Worm (Caenorhabditis elegans) whole organism, young adult: ENCODE measurements around the gene faah-3.
A peak's percentile ranks its signal among the peaks of the same experiment; 100 is the strongest.

ENCODE experiments used
- B0261.1 ChIP-seq: sonication (generic microtip); optimal IDR thresholded peaks from 2 replicates; lab custom pipeline; 2016; ENCODE audit warnings: mild to moderate bottlenecking, missing genetic modification characterization, moderate library complexity, missing compliant biosample characterization
- F10E7.11 ChIP-seq: sonication (generic microtip); optimal IDR thresholded peaks from 2 replicates; lab custom pipeline; 2017; ENCODE audit warnings: mild to moderate bottlenecking, missing genetic modification characterization, moderate library complexity, missing compliant biosample characterization
- F33H1.4 ChIP-seq: fragments of 200-800 bp; sonication (Bioruptor generic); IDR thresholded peaks from 2 replicates; pipeline ENCODE4 v1.3.6; 2022; ENCODE audit warnings: missing genetic modification reagents, missing genetic modification characterization, missing compliant biosample characterization
- F37B4.10 ChIP-seq: fragments of 200-800 bp; sonication (Bioruptor generic); IDR thresholded peaks from 2 replicates; pipeline ENCODE4 v1.3.6; 2022; ENCODE audit warnings: missing genetic modification characterization, missing compliant biosample characterization
- F49E8.2 ChIP-seq: sonication (generic microtip); optimal IDR thresholded peaks from 3 replicates; lab custom pipeline; 2017; ENCODE audit warnings: missing genetic modification characterization, mild to moderate bottlenecking, missing compliant biosample characterization, antibody characterized with exemption, moderate library complexity; ENCODE audit not compliant: insufficient read depth
- K12H6.12 ChIP-seq: fragments of 200-800 bp; sonication (Bioruptor generic); optimal IDR thresholded peaks from 2 replicates; lab custom pipeline; 2018; ENCODE audit warnings: mild to moderate bottlenecking, missing genetic modification characterization, missing compliant biosample characterization
- T26A5.8 ChIP-seq: sonication (generic microtip); optimal IDR thresholded peaks from 2 replicates; lab custom pipeline; 2016; ENCODE audit warnings: missing genetic modification characterization, missing compliant biosample characterization
- Y53G8AR.9 ChIP-seq: fragments of 200-800 bp; sonication (Bioruptor generic); conservative IDR thresholded peaks from 2 replicates; pipeline ENCODE4 v1.3.6; 2022; ENCODE audit warnings: missing genetic modification reagents, missing genetic modification characterization, missing compliant biosample characterization
- ZK185.1 ChIP-seq: sonication (generic microtip); optimal IDR thresholded peaks from 2 replicates; lab custom pipeline; 2016; ENCODE audit warnings: mild to moderate bottlenecking, missing genetic modification characterization, missing compliant biosample characterization; ENCODE audit not compliant: poor library complexity, severe bottlenecking
- akir-1 ChIP-seq: fragments of 200-800 bp; sonication (Bioruptor generic); optimal IDR thresholded peaks from 2 replicates; lab custom pipeline; 2018; ENCODE audit warnings: mild to moderate bottlenecking, missing genetic modification characterization, moderate library complexity, missing compliant biosample characterization
- aptf-3 ChIP-seq: fragments of 200-800 bp; sonication (Bioruptor generic); IDR thresholded peaks from 2 replicates; pipeline ENCODE4 v1.3.6; 2022; ENCODE audit warnings: missing genetic modification characterization, missing compliant biosample characterization
- athp-1 ChIP-seq: sonication (generic microtip); optimal IDR thresholded peaks from 2 replicates; lab custom pipeline; 2017; ENCODE audit warnings: mild to moderate bottlenecking, missing genetic modification characterization, missing compliant biosample characterization
- attf-5 ChIP-seq: fragments of 200-800 bp; sonication (Bioruptor generic); optimal IDR thresholded peaks from 2 replicates; lab custom pipeline; 2018; ENCODE audit warnings: mild to moderate bottlenecking, missing genetic modification characterization, missing compliant biosample characterization
- attf-6 ChIP-seq: fragments of 200-800 bp; sonication (Bioruptor generic); IDR thresholded peaks from 2 replicates; pipeline ENCODE4 v1.3.6; 2022; ENCODE audit warnings: missing genetic modification reagents, missing genetic modification characterization, missing compliant biosample characterization
- ceh-27 ChIP-seq: fragments of 200-800 bp; sonication (Bioruptor generic); optimal IDR thresholded peaks from 2 replicates; lab custom pipeline; 2018; ENCODE audit warnings: mild to moderate bottlenecking, missing genetic modification characterization, moderate library complexity, missing compliant biosample characterization
- ceh-40 ChIP-seq: fragments of 200-800 bp; sonication (Bioruptor generic); IDR thresholded peaks from 2 replicates; pipeline ENCODE4 v1.3.6; 2022; ENCODE audit warnings: missing genetic modification characterization, missing compliant biosample characterization
- chd-7 ChIP-seq: sonication (generic microtip); optimal IDR thresholded peaks from 2 replicates; lab custom pipeline; 2016; ENCODE audit warnings: mild to moderate bottlenecking, missing genetic modification characterization, moderate library complexity, missing compliant biosample characterization
- die-1 ChIP-seq: sonication (generic microtip); optimal IDR thresholded peaks from 2 replicates; lab custom pipeline; 2016; ENCODE audit warnings: missing genotype, mild to moderate bottlenecking, missing genetic modification characterization, missing compliant biosample characterization
- dpl-1 ChIP-seq: fragments of 150-350 bp; optimal IDR thresholded peaks from 2 replicates; lab custom pipeline; 2014; ENCODE audit warnings: missing biosample characterization, missing genetic modification reagents, missing genetic modification characterization
- efl-1 ChIP-seq: fragments of 150-350 bp; optimal IDR thresholded peaks from 2 replicates; lab custom pipeline; 2014; ENCODE audit warnings: missing biosample characterization, missing genetic modification reagents, missing genetic modification characterization
- egl-18 ChIP-seq: fragments of 200-800 bp; sonication (Bioruptor generic); IDR thresholded peaks from 2 replicates; pipeline ENCODE4 v1.3.6; 2022; ENCODE audit warnings: missing genetic modification reagents, missing genetic modification characterization, missing compliant biosample characterization
- egl-44 ChIP-seq: fragments of 200-800 bp; sonication (Bioruptor generic); IDR thresholded peaks from 2 replicates; pipeline ENCODE4 v1.3.6; 2022; ENCODE audit warnings: missing genetic modification reagents, missing genetic modification characterization, missing compliant biosample characterization
- egrh-3 ChIP-seq: fragments of 200-800 bp; sonication (Bioruptor generic); IDR thresholded peaks from 2 replicates; pipeline ENCODE4 v1.3.6; 2022; ENCODE audit warnings: missing genetic modification reagents, missing genetic modification characterization, missing compliant biosample characterization
- ekl-4 ChIP-seq: fragments of 200-800 bp; sonication (Bioruptor generic); IDR thresholded peaks from 2 replicates; pipeline ENCODE4 v1.3.6; 2022; ENCODE audit warnings: missing genetic modification reagents, missing genetic modification characterization, missing compliant biosample characterization
- hlh-12 ChIP-seq: sonication (generic microtip); optimal IDR thresholded peaks from 2 replicates; lab custom pipeline; 2016; ENCODE audit warnings: missing genetic modification characterization, missing compliant biosample characterization
- hlh-26 ChIP-seq: fragments of 200-800 bp; sonication (Bioruptor generic); conservative IDR thresholded peaks from 2 replicates; pipeline ENCODE4 v1.3.6; 2022; ENCODE audit warnings: missing genetic modification reagents, missing genetic modification characterization, missing compliant biosample characterization
- hrde-1 ChIP-seq: sonication (generic microtip); optimal IDR thresholded peaks from 2 replicates; lab custom pipeline; 2016; ENCODE audit warnings: missing genetic modification characterization, mild to moderate bottlenecking, missing compliant biosample characterization, moderate library complexity, missing genotype, missing genetic modification reagents, borderline replicate concordance
- let-526 ChIP-seq: fragments of 200-800 bp; sonication (Bioruptor generic); IDR thresholded peaks from 2 replicates; pipeline ENCODE4 v1.3.6; 2022; ENCODE audit warnings: missing genetic modification reagents, missing genetic modification characterization, missing compliant biosample characterization
- lin-35 ChIP-seq, 3 experiments: fragments of 150-350 bp in 2 of 3; sonication (generic microtip) in 1 of 3; optimal IDR thresholded peaks; 2 replicates each; lab custom pipeline; 2014 to 2018; ENCODE audit warnings: missing biosample characterization in 3 of 3, missing genetic modification characterization in 3 of 3, missing genetic modification reagents in 3 of 3
- lin-54 ChIP-seq: fragments of 200-800 bp; sonication (Bioruptor generic); optimal IDR thresholded peaks from 2 replicates; lab custom pipeline; 2018; ENCODE audit warnings: mild to moderate bottlenecking, missing genetic modification characterization, missing compliant biosample characterization
- madf-6 ChIP-seq: fragments of 200-800 bp; sonication (Bioruptor generic); IDR thresholded peaks from 2 replicates; pipeline ENCODE4 v1.3.6; 2022; ENCODE audit warnings: missing genetic modification reagents, missing genetic modification characterization, missing compliant biosample characterization
- madf-8 ChIP-seq: fragments of 200-800 bp; sonication (Bioruptor generic); conservative IDR thresholded peaks from 2 replicates; pipeline ENCODE4 v1.3.6; 2022; ENCODE audit warnings: missing genetic modification reagents, missing genetic modification characterization, missing compliant biosample characterization
- mel-28 ChIP-seq: sonication (generic microtip); optimal IDR thresholded peaks from 2 replicates; lab custom pipeline; 2016; ENCODE audit warnings: borderline replicate concordance, mild to moderate bottlenecking, missing genetic modification characterization, missing compliant biosample characterization
- nfya-1 ChIP-seq: sonication (generic microtip); optimal IDR thresholded peaks from 2 replicates; lab custom pipeline; 2017; ENCODE audit warnings: antibody characterized with exemption, missing compliant biosample characterization, missing genetic modification characterization, borderline replicate concordance; ENCODE audit not compliant: insufficient read depth
- nhr-179 ChIP-seq: sonication (generic microtip); optimal IDR thresholded peaks from 2 replicates; lab custom pipeline; 2016; ENCODE audit warnings: mild to moderate bottlenecking, missing genetic modification characterization, missing compliant biosample characterization
- nhr-80 ChIP-seq: sonication (generic microtip); optimal IDR thresholded peaks from 2 replicates; lab custom pipeline; 2016; ENCODE audit warnings: missing genetic modification characterization, missing compliant biosample characterization
- pbrm-1 ChIP-seq: fragments of 200-800 bp; sonication (Bioruptor generic); IDR thresholded peaks from 2 replicates; pipeline ENCODE4 v1.3.6; 2022; ENCODE audit warnings: missing genetic modification reagents, missing genetic modification characterization, missing compliant biosample characterization
- rec-8 ChIP-seq, 2 experiments: sonication (generic microtip); optimal IDR thresholded peaks; 2 replicates each; lab custom pipeline; 2016; ENCODE audit warnings: mild to moderate bottlenecking in 2 of 2, missing genetic modification characterization in 2 of 2, missing genetic modification reagents in 2 of 2, missing genotype in 2 of 2, missing biosample characterization in 1 of 2, missing compliant biosample characterization in 1 of 2, moderate library complexity in 1 of 2
- sea-2 ChIP-seq: fragments of 200-800 bp; sonication (Bioruptor generic); IDR thresholded peaks from 2 replicates; pipeline ENCODE4 v1.3.6; 2022; ENCODE audit warnings: missing genetic modification characterization, missing compliant biosample characterization
- snpc-4 ChIP-seq, 5 experiments: fragments of 150-350 bp in 1 of 5; sonication (generic microtip) in 4 of 5; optimal IDR thresholded peaks; 2 replicates each; lab custom pipeline; 2014 to 2018; ENCODE audit warnings: missing genetic modification characterization in 5 of 5, missing biosample characterization in 3 of 5, antibody characterized with exemption in 2 of 5, mild to moderate bottlenecking in 2 of 5, missing compliant biosample characterization in 2 of 5, missing genotype in 2 of 5, moderate library complexity in 2 of 5, missing genetic modification reagents in 1 of 5
- sptf-2 ChIP-seq: fragments of 200-800 bp; sonication (Bioruptor generic); optimal IDR thresholded peaks from 2 replicates; lab custom pipeline; 2018; ENCODE audit warnings: mild to moderate bottlenecking, missing genetic modification characterization, missing compliant biosample characterization
- unc-130 ChIP-seq: sonication (generic microtip); optimal IDR thresholded peaks from 2 replicates; lab custom pipeline; 2016; ENCODE audit warnings: missing genetic modification reagents, missing genetic modification characterization, missing compliant biosample characterization
- ztf-18 ChIP-seq: sonication (generic microtip); optimal IDR thresholded peaks from 2 replicates; lab custom pipeline; 2016; ENCODE audit warnings: missing genotype, mild to moderate bottlenecking, missing genetic modification characterization, missing compliant biosample characterization
- ztf-28 ChIP-seq: fragments of 200-800 bp; sonication (Bioruptor generic); IDR thresholded peaks from 2 replicates; pipeline ENCODE4 v1.3.6; 2022; ENCODE audit warnings: missing genetic modification reagents, missing genetic modification characterization, missing compliant biosample characterization
- ztf-6 ChIP-seq: fragments of 200-800 bp; sonication (Bioruptor generic); IDR thresholded peaks from 2 replicates; pipeline ENCODE4 v1.3.6; 2022; ENCODE audit warnings: missing genetic modification reagents, missing genetic modification characterization, missing compliant biosample characterization

faah-3 gene

ce11 chrIV:945601-946000 lies at the start of gene faah-3:
TSS of gene faah-3 (minus strand) at chrIV:945653.
- TF ChIP-seq chd-7 (tag; lab: Kevin White, UChicago) = no peak
- peak; percentile 55 for TF ChIP-seq nhr-80

ce11 chrIV:991647-992400 lies 46.4 kb upstream of the faah-3 start, which contains the start of gene lep-2:
TSS of gene lep-2 (plus strand) at chrIV:992283.
- TF ChIP-seq ekl-4 (GFP tag; lab: Robert Waterston, UW) (no peak), madf-8 (GFP tag; lab: Robert Waterston, UW) (no peak), dpl-1 (GFP tag; lab: Kevin White, UChicago) (peak; percentile 45), hlh-26 (GFP tag; lab: Robert Waterston, UW) (no peak), K12H6.12 (no peak), hlh-12 (tag; lab: Kevin White, UChicago) (no peak), egl-44 (GFP tag; lab: Robert Waterston, UW) (no peak), F10E7.11 (no peak), efl-1 (GFP tag; lab: Kevin White, UChicago) (peak; percentile 64), sptf-2 (GFP tag; lab: Kevin White, UChicago) (no peak), snpc-4 (GFP tag; optimal IDR thresholded peaks at IDR 0.05; lab: Kevin White, UChicago) (no peak), snpc-4 (tag; optimal IDR thresholded peaks at IDR 0.05; lab: Kevin White, UChicago) (no peak), T26A5.8 (no peak), ZK185.1 (tag; lab: Kevin White, UChicago) (no peak), nhr-179 (tag; lab: Kevin White, UChicago) (no peak), madf-6 (GFP tag; lab: Robert Waterston, UW) (peak; percentile 15; the same call in 1 of the 2 replicates), akir-1 (GFP tag; lab: Kevin White, UChicago) (no peak), hrde-1 (tag; lab: Kevin White, UChicago) (peak; percentile 64), ztf-6 (GFP tag; lab: Robert Waterston, UW) (no peak), ztf-28 (GFP tag; lab: Robert Waterston, UW) (no peak), unc-130 (GFP tag; lab: Kevin White, UChicago) (no peak), F33H1.4 (GFP tag; lab: Robert Waterston, UW) (peak; percentile 25; the same call in 1 of the 2 replicates), ceh-27 (GFP tag; lab: Kevin White, UChicago) (no peak), rec-8 (tag; optimal IDR thresholded peaks at IDR 0.05; lab: Kevin White, UChicago) (no peak), B0261.1 (tag; lab: Kevin White, UChicago) (no peak), die-1 (tag; lab: Kevin White, UChicago) (no peak), pbrm-1 (no peak), Y53G8AR.9 (GFP tag; lab: Robert Waterston, UW) (no peak), lin-35 (GFP tag; optimal IDR thresholded peaks at IDR 0.05; lab: Kevin White, UChicago) (peak in 1 of 3 experiments; percentile 30), lin-54 (peak; percentile 74), F37B4.10 (GFP tag; lab: Robert Waterston, UW) (no peak), attf-6 (GFP tag; lab: Robert Waterston, UW) (no peak), F49E8.2 (tag; lab: Kevin White, UChicago) (peak; percentile 8), nfya-1 (no peak), sea-2 (GFP tag; lab: Robert Waterston, UW) (no peak), athp-1 (no peak), let-526 (GFP tag; lab: Robert Waterston, UW) (no peak), attf-5 (GFP tag; lab: Kevin White, UChicago) (no peak), egl-18 (GFP tag; lab: Robert Waterston, UW) (no peak), aptf-3 (GFP tag; lab: Robert Waterston, UW) (no peak), ceh-40 (GFP tag; lab: Robert Waterston, UW) (no peak), egrh-3 (GFP tag; lab: Robert Waterston, UW) (no peak), mel-28 (tag; lab: Kevin White, UChicago) (no peak), ztf-18 (tag; lab: Kevin White, UChicago) (no peak)
